Fruit fly (Drosophila melanogaster) whole organism: Measurements from ENCODE around the gene CG4660.

Experiments
- CG8478 ChIP-seq: fragments of >200 bp; optimal IDR thresholded peaks from 2 replicates; lab custom pipeline; 2018; ENCODE audit warnings: inconsistent platforms
- EcR ChIP-seq, 2 experiments: fragments of >200 bp; optimal IDR thresholded peaks; 2 replicates each; lab custom pipeline; 2017; ENCODE audit warnings: missing biosample characterization in 2 of 2, missing genetic modification characterization in 2 of 2, missing genetic modification reagents in 2 of 2
- psq ChIP-seq: fragments of >200 bp; optimal IDR thresholded peaks from 2 replicates; lab custom pipeline; 2017

DNA sequence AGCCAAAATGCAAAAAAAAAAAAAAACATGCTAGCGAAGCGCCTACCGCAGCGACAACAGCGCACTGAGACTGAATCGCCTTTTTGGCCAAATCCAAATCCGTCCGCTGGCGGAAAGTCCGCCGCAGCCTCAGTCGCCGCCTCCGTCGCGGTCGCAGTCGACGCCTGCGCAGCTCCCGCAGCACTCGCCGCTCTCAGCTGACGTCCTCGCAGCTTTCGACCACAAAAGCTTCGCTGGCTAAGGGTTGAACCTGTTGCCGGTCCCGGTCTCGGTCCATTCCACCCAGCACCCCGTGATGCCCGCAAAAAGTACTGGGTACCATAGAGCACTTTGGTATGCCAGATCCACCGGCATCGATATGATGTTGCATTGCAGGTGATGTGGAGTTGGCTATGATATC lies at the start of gene CG4660:
- no peak for TF ChIP-seq psq (lab: Kevin White, UChicago)
- no peak for TF ChIP-seq CG8478 (lab: Kevin White, UChicago)
- TF ChIP-seq EcR (GFP tag; optimal IDR thresholded peaks at IDR 0.05; lab: Kevin White, UChicago): no peak
